Fruit fly (Drosophila melanogaster): ENCODE measurements around the gene CG6012.

- TF ChIP-seq CG8159 (tag; optimal IDR thresholded peaks at IDR 0.05) (no peak), D1 (tag; optimal IDR thresholded peaks at IDR 0.05) (no peak), CG34367 (tag; optimal IDR thresholded peaks at IDR 0.05) (no peak), gl (tag; optimal IDR thresholded peaks at IDR 0.05) (no peak), rn (GFP tag; IDR thresholded peaks at IDR 0.05) (no peak), CG4496 (GFP tag; IDR thresholded peaks at IDR 0.05) (no peak), CG10348 (GFP tag; IDR thresholded peaks at IDR 0.05) (no peak), Pif1A (GFP tag; optimal IDR thresholded peaks at IDR 0.05) (no peak), EcR (GFP tag; optimal IDR thresholded peaks at IDR 0.05) (no peak), CG8301 (tag; optimal IDR thresholded peaks at IDR 0.05) (no peak), CG12605 (GFP tag; IDR thresholded peaks at IDR 0.05) (no peak), Snoo (tag; optimal IDR thresholded peaks at IDR 0.05) (no peak), Ets98B (GFP tag; IDR thresholded peaks at IDR 0.05) (no peak)
These were observed 4.2 kb downstream of the CG6012 start for dm6 chr2L:16857131-16857530.
